Worm (Caenorhabditis elegans) whole organism, young adult: ENCODE data around the gene EGAP1.5.

Experiments used
- B0019.2 ChIP-seq: fragments of 200-800 bp; sonication (Bioruptor generic); conservative IDR thresholded peaks from 2 replicates; pipeline ENCODE4 v1.3.6; 2022; ENCODE audit warnings: missing genetic modification reagents, missing genetic modification characterization, missing compliant biosample characterization
- B0035.1 ChIP-seq: sonication (generic microtip); optimal IDR thresholded peaks from 2 replicates; lab custom pipeline; 2016; ENCODE audit warnings: missing genetic modification characterization, mild to moderate bottlenecking, missing compliant biosample characterization, missing genotype, missing genetic modification reagents
- B0336.3 ChIP-seq: fragments of 200-800 bp; sonication (Bioruptor generic); IDR thresholded peaks from 2 replicates; pipeline ENCODE4 v1.3.6; 2022; ENCODE audit warnings: missing genetic modification characterization, missing compliant biosample characterization
- C06A6.2 ChIP-seq: fragments of 200-800 bp; sonication (Bioruptor generic); conservative IDR thresholded peaks from 2 replicates; pipeline ENCODE4 v1.3.6; 2022; ENCODE audit warnings: missing genetic modification characterization, missing compliant biosample characterization
- F22D6.2 ChIP-seq: sonication (generic microtip); optimal IDR thresholded peaks from 2 replicates; lab custom pipeline; 2016; ENCODE audit warnings: mild to moderate bottlenecking, missing genetic modification characterization, missing compliant biosample characterization
- F23B12.7 ChIP-seq: sonication (generic microtip); optimal IDR thresholded peaks from 2 replicates; lab custom pipeline; 2017; ENCODE audit warnings: missing genetic modification characterization, mild to moderate bottlenecking, missing compliant biosample characterization, antibody characterized with exemption, moderate library complexity; ENCODE audit not compliant: insufficient read depth
- F33H1.4 ChIP-seq: fragments of 200-800 bp; sonication (Bioruptor generic); IDR thresholded peaks from 2 replicates; pipeline ENCODE4 v1.3.6; 2022; ENCODE audit warnings: missing genetic modification reagents, missing genetic modification characterization, missing compliant biosample characterization
- F37B4.10 ChIP-seq: fragments of 200-800 bp; sonication (Bioruptor generic); IDR thresholded peaks from 2 replicates; pipeline ENCODE4 v1.3.6; 2022; ENCODE audit warnings: missing genetic modification characterization, missing compliant biosample characterization
- F39B2.1 ChIP-seq: fragments of 200-800 bp; sonication (Bioruptor generic); IDR thresholded peaks from 2 replicates; pipeline ENCODE4 v1.3.6; 2022; ENCODE audit warnings: missing genetic modification reagents, missing genetic modification characterization, missing compliant biosample characterization
- F57A8.1 ChIP-seq: fragments of 200-800 bp; sonication (Bioruptor generic); optimal IDR thresholded peaks from 2 replicates; lab custom pipeline; 2018; ENCODE audit warnings: mild to moderate bottlenecking, missing genetic modification characterization, moderate library complexity, missing compliant biosample characterization
- Y53G8AR.9 ChIP-seq: fragments of 200-800 bp; sonication (Bioruptor generic); conservative IDR thresholded peaks from 2 replicates; pipeline ENCODE4 v1.3.6; 2022; ENCODE audit warnings: missing genetic modification reagents, missing genetic modification characterization, missing compliant biosample characterization
- Y95B8A.8 ChIP-seq: fragments of 200-800 bp; sonication (Bioruptor generic); IDR thresholded peaks from 2 replicates; pipeline ENCODE4 v1.3.6; 2022; ENCODE audit warnings: missing genetic modification reagents, missing genetic modification characterization, missing compliant biosample characterization
- ZK185.1 ChIP-seq: sonication (generic microtip); optimal IDR thresholded peaks from 2 replicates; lab custom pipeline; 2016; ENCODE audit warnings: mild to moderate bottlenecking, missing genetic modification characterization, missing compliant biosample characterization; ENCODE audit not compliant: poor library complexity, severe bottlenecking
- akir-1 ChIP-seq: fragments of 200-800 bp; sonication (Bioruptor generic); optimal IDR thresholded peaks from 2 replicates; lab custom pipeline; 2018; ENCODE audit warnings: mild to moderate bottlenecking, missing genetic modification characterization, moderate library complexity, missing compliant biosample characterization
- athp-1 ChIP-seq: sonication (generic microtip); optimal IDR thresholded peaks from 2 replicates; lab custom pipeline; 2017; ENCODE audit warnings: mild to moderate bottlenecking, missing genetic modification characterization, missing compliant biosample characterization
- attf-3 ChIP-seq: fragments of 200-800 bp; sonication (Bioruptor generic); conservative IDR thresholded peaks from 2 replicates; pipeline ENCODE4 v1.3.6; 2022; ENCODE audit warnings: missing genetic modification reagents, missing genetic modification characterization, missing compliant biosample characterization
- attf-5 ChIP-seq: fragments of 200-800 bp; sonication (Bioruptor generic); optimal IDR thresholded peaks from 2 replicates; lab custom pipeline; 2018; ENCODE audit warnings: mild to moderate bottlenecking, missing genetic modification characterization, missing compliant biosample characterization
- bed-1 ChIP-seq: fragments of 200-800 bp; sonication (Bioruptor generic); IDR thresholded peaks from 2 replicates; pipeline ENCODE4 v1.3.6; 2022; ENCODE audit warnings: missing genetic modification reagents, missing genetic modification characterization, missing compliant biosample characterization
- bed-2 ChIP-seq: fragments of 200-800 bp; sonication (Bioruptor generic); IDR thresholded peaks from 2 replicates; pipeline ENCODE4 v1.3.6; 2022; ENCODE audit warnings: missing genetic modification reagents, missing genetic modification characterization, missing compliant biosample characterization
- ceh-100 ChIP-seq: fragments of 200-800 bp; sonication (Bioruptor generic); IDR thresholded peaks from 2 replicates; pipeline ENCODE4 v1.3.6; 2022; ENCODE audit warnings: missing genetic modification reagents, missing genetic modification characterization, missing compliant biosample characterization
- ceh-79 ChIP-seq: sonication (generic microtip); optimal IDR thresholded peaks from 2 replicates; lab custom pipeline; 2017; ENCODE audit warnings: mild to moderate bottlenecking, missing genetic modification characterization, missing compliant biosample characterization
- chd-7 ChIP-seq: sonication (generic microtip); optimal IDR thresholded peaks from 2 replicates; lab custom pipeline; 2016; ENCODE audit warnings: mild to moderate bottlenecking, missing genetic modification characterization, moderate library complexity, missing compliant biosample characterization
- die-1 ChIP-seq: sonication (generic microtip); optimal IDR thresholded peaks from 2 replicates; lab custom pipeline; 2016; ENCODE audit warnings: missing genotype, mild to moderate bottlenecking, missing genetic modification characterization, missing compliant biosample characterization
- dpl-1 ChIP-seq: fragments of 150-350 bp; optimal IDR thresholded peaks from 2 replicates; lab custom pipeline; 2014; ENCODE audit warnings: missing biosample characterization, missing genetic modification reagents, missing genetic modification characterization
- efl-1 ChIP-seq: fragments of 150-350 bp; optimal IDR thresholded peaks from 2 replicates; lab custom pipeline; 2014; ENCODE audit warnings: missing biosample characterization, missing genetic modification reagents, missing genetic modification characterization
- ets-4 ChIP-seq: fragments of 200-800 bp; sonication (Bioruptor generic); optimal IDR thresholded peaks from 2 replicates; lab custom pipeline; 2018; ENCODE audit warnings: mild to moderate bottlenecking, missing genetic modification characterization, missing compliant biosample characterization
- fkh-3 ChIP-seq: sonication (generic microtip); optimal IDR thresholded peaks from 2 replicates; lab custom pipeline; 2016; ENCODE audit warnings: mild to moderate bottlenecking, missing genetic modification characterization, missing compliant biosample characterization
- him-1 ChIP-seq: sonication (generic microtip); optimal IDR thresholded peaks from 2 replicates; lab custom pipeline; 2016; ENCODE audit warnings: missing genotype, missing genetic modification reagents, missing genetic modification characterization, missing compliant biosample characterization
- hmg-1.2 ChIP-seq: fragments of 200-800 bp; sonication (Bioruptor generic); IDR thresholded peaks from 2 replicates; pipeline ENCODE4 v1.3.6; 2022; ENCODE audit warnings: missing genetic modification reagents, missing genetic modification characterization, missing compliant biosample characterization
- hsf-1 ChIP-seq: fragments of 200-800 bp; sonication (Bioruptor generic); IDR thresholded peaks from 2 replicates; pipeline ENCODE4 v1.3.6; 2022; ENCODE audit warnings: missing genetic modification reagents, missing genetic modification characterization, missing compliant biosample characterization
- lin-40 ChIP-seq: sonication (generic microtip); optimal IDR thresholded peaks from 2 replicates; lab custom pipeline; 2016; ENCODE audit warnings: missing genetic modification characterization, mild to moderate bottlenecking, missing compliant biosample characterization, missing genotype, missing genetic modification reagents
- lin-54 ChIP-seq: fragments of 200-800 bp; sonication (Bioruptor generic); optimal IDR thresholded peaks from 2 replicates; lab custom pipeline; 2018; ENCODE audit warnings: mild to moderate bottlenecking, missing genetic modification characterization, missing compliant biosample characterization
- lsl-1 ChIP-seq: fragments of 200-800 bp; sonication (Bioruptor generic); optimal IDR thresholded peaks from 2 replicates; lab custom pipeline; 2018; ENCODE audit warnings: mild to moderate bottlenecking, missing genetic modification characterization, moderate library complexity, missing compliant biosample characterization
- lsy-27 ChIP-seq: sonication (generic microtip); optimal IDR thresholded peaks from 2 replicates; lab custom pipeline; 2017; ENCODE audit warnings: missing genetic modification characterization, mild to moderate bottlenecking, missing compliant biosample characterization, antibody characterized with exemption, missing genotype, borderline replicate concordance; ENCODE audit not compliant: insufficient read depth
- madf-6 ChIP-seq: fragments of 200-800 bp; sonication (Bioruptor generic); IDR thresholded peaks from 2 replicates; pipeline ENCODE4 v1.3.6; 2022; ENCODE audit warnings: missing genetic modification reagents, missing genetic modification characterization, missing compliant biosample characterization
- nfya-2 ChIP-seq: fragments of 200-800 bp; sonication (Bioruptor generic); IDR thresholded peaks from 2 replicates; pipeline ENCODE4 v1.3.6; 2022; ENCODE audit warnings: missing genetic modification reagents, missing genetic modification characterization, missing compliant biosample characterization
- pha-4 ChIP-seq: fragments of 150-350 bp; sonication (generic microtip); optimal IDR thresholded peaks from 2 replicates; lab custom pipeline; 2014; ENCODE audit warnings: missing biosample characterization, missing genetic modification reagents, missing genetic modification characterization
- sea-2 ChIP-seq: fragments of 200-800 bp; sonication (Bioruptor generic); IDR thresholded peaks from 2 replicates; pipeline ENCODE4 v1.3.6; 2022; ENCODE audit warnings: missing genetic modification characterization, missing compliant biosample characterization
- somi-1 ChIP-seq: fragments of 200-800 bp; sonication (Bioruptor generic); optimal IDR thresholded peaks from 2 replicates; lab custom pipeline; 2018; ENCODE audit warnings: mild to moderate bottlenecking, missing genetic modification characterization, missing compliant biosample characterization
- tbp1 ChIP-seq: fragments of 200-800 bp; sonication (Bioruptor generic); optimal IDR thresholded peaks from 2 replicates; lab custom pipeline; 2018; ENCODE audit warnings: mild to moderate bottlenecking, missing genetic modification characterization, missing compliant biosample characterization
- tbx-9 ChIP-seq: sonication (generic microtip); optimal IDR thresholded peaks from 2 replicates; lab custom pipeline; 2016; ENCODE audit warnings: borderline replicate concordance, missing genetic modification characterization, inconsistent platforms, missing compliant biosample characterization
- unc-130 ChIP-seq: sonication (generic microtip); optimal IDR thresholded peaks from 2 replicates; lab custom pipeline; 2016; ENCODE audit warnings: missing genetic modification reagents, missing genetic modification characterization, missing compliant biosample characterization
- unc-62 ChIP-seq: fragments of 150-350 bp; optimal IDR thresholded peaks from 2 replicates; lab custom pipeline; 2014; ENCODE audit warnings: missing biosample characterization, missing genetic modification reagents, missing genetic modification characterization
- xnd-1 ChIP-seq: sonication (generic microtip); optimal IDR thresholded peaks from 2 replicates; lab custom pipeline; 2016; ENCODE audit warnings: missing genotype, missing genetic modification reagents, missing genetic modification characterization, missing compliant biosample characterization
- zfh-2 ChIP-seq: fragments of 200-800 bp; sonication (Bioruptor generic); conservative IDR thresholded peaks from 2 replicates; pipeline ENCODE4 v1.3.6; 2022; ENCODE audit warnings: missing genetic modification reagents, missing genetic modification characterization, missing compliant biosample characterization
- ztf-18 ChIP-seq: sonication (generic microtip); optimal IDR thresholded peaks from 2 replicates; lab custom pipeline; 2016; ENCODE audit warnings: missing genotype, mild to moderate bottlenecking, missing genetic modification characterization, missing compliant biosample characterization
- ztf-22 ChIP-seq: fragments of 200-800 bp; sonication (Bioruptor generic); optimal IDR thresholded peaks from 2 replicates; lab custom pipeline; 2018; ENCODE audit warnings: mild to moderate bottlenecking, missing genetic modification characterization, moderate library complexity, missing compliant biosample characterization
- ztf-3 ChIP-seq: fragments of 200-800 bp; sonication (Bioruptor generic); optimal IDR thresholded peaks from 2 replicates; lab custom pipeline; 2018; ENCODE audit warnings: mild to moderate bottlenecking, missing genetic modification characterization, missing compliant biosample characterization

EGAP1.5 gene

ce11 chrIII:5931433-5931994, at the start of gene EGAP1.5:
Gene EGAP1.5 (plus strand): TSS chrIII:5931721.
- TF ChIP-seq Y53G8AR.9 (GFP tag; lab: Robert Waterston, UW) (no peak), xnd-1 (tag; lab: Kevin White, UChicago) (no peak), bed-2 (no peak), madf-6 (GFP tag; lab: Robert Waterston, UW) (no peak), lin-40 (tag; lab: Kevin White, UChicago) (no peak)

- TF ChIP-seq F23B12.7 (tag; lab: Kevin White, UChicago), result no peak
- TF ChIP-seq akir-1 (GFP tag; lab: Kevin White, UChicago), result no peak
- no peak for TF ChIP-seq die-1 (tag; lab: Kevin White, UChicago)
- TF ChIP-seq attf-3 (GFP tag; lab: Robert Waterston, UW), result no peak
- TF ChIP-seq tbp1 (GFP tag; lab: Kevin White, UChicago), result no peak
- no peak for TF ChIP-seq C06A6.2
- TF ChIP-seq B0019.2 (GFP tag; lab: Robert Waterston, UW), result no peak
- TF ChIP-seq chd-7, result no peak
- TF ChIP-seq ztf-3 (GFP tag; lab: Kevin White, UChicago), result no peak
- peak; percentile 39 for TF ChIP-seq athp-1 (tag; lab: Kevin White, UChicago)
- no peak for TF ChIP-seq tbx-9 (tag; lab: Kevin White, UChicago)
- TF ChIP-seq F39B2.1 (GFP tag; lab: Robert Waterston, UW), result no peak
- TF ChIP-seq F37B4.10, result no peak
- TF ChIP-seq ets-4, result no peak
- TF ChIP-seq somi-1 (GFP tag; lab: Kevin White, UChicago), result no peak
- no peak for TF ChIP-seq F22D6.2 (tag; lab: Kevin White, UChicago)
- 0 out of 2 replicates have a peak, but pooled peaks have one; percentile 50 for TF ChIP-seq hsf-1 (GFP tag; lab: Robert Waterston, UW)
- TF ChIP-seq lsy-27 (tag; lab: Kevin White, UChicago), result no peak
- no peak for TF ChIP-seq ceh-79 (tag; lab: Kevin White, UChicago)
- TF ChIP-seq unc-130 (GFP tag; lab: Kevin White, UChicago), result no peak
- TF ChIP-seq pha-4 (tag; lab: Kevin White, UChicago), result no peak
- TF ChIP-seq lsl-1 (GFP tag; lab: Kevin White, UChicago), result no peak
- no peak for TF ChIP-seq ztf-22 (GFP tag; lab: Kevin White, UChicago)
- TF ChIP-seq zfh-2 (GFP tag; lab: Robert Waterston, UW), result no peak
- TF ChIP-seq B0035.1 (tag; lab: Kevin White, UChicago), result no peak
- TF ChIP-seq attf-5 (GFP tag; lab: Kevin White, UChicago), result no peak
- no peak for TF ChIP-seq ceh-100
- no peak for TF ChIP-seq ztf-18 (tag; lab: Kevin White, UChicago)
- TF ChIP-seq F57A8.1 (GFP tag; lab: Kevin White, UChicago), result no peak
- TF ChIP-seq bed-1 (GFP tag; lab: Robert Waterston, UW), result no peak
- no peak for TF ChIP-seq unc-62 (GFP tag; lab: Kevin White, UChicago)
- no peak for TF ChIP-seq fkh-3 (tag; lab: Kevin White, UChicago)
- TF ChIP-seq him-1, result peak; percentile 25
- TF ChIP-seq Y95B8A.8 (GFP tag; lab: Robert Waterston, UW), result no peak
- TF ChIP-seq ZK185.1 (tag; lab: Kevin White, UChicago), result no peak
- TF ChIP-seq nfya-2 (GFP tag; lab: Robert Waterston, UW), result no peak
- TF ChIP-seq F33H1.4 (GFP tag; lab: Robert Waterston, UW), result no peak
- no peak for TF ChIP-seq B0336.3 (GFP tag; lab: Robert Waterston, UW)
- TF ChIP-seq efl-1 (GFP tag; lab: Kevin White, UChicago), result no peak
- no peak for TF ChIP-seq dpl-1 (GFP tag; lab: Kevin White, UChicago)
- no peak for TF ChIP-seq lin-54 (GFP tag; lab: Kevin White, UChicago)
- no peak for TF ChIP-seq hmg-1.2 (GFP tag; lab: Robert Waterston, UW)
- TF ChIP-seq sea-2, result no peak
These were observed 49.2 kb upstream of the EGAP1.5 start for ce11 chrIII:5882284-5882683.
